Fruit fly (Drosophila melanogaster) Kc167 (cell line): ENCODE data around the gene Cpr78Cc.

ENCODE experiments used
- Myc ChIP-seq: fragments of >200 bp; optimal IDR thresholded peaks from 2 replicates; lab custom pipeline; 2017; ENCODE audit warnings: missing external identifiers
- h ChIP-seq: fragments of >200 bp; optimal IDR thresholded peaks from 3 replicates; lab custom pipeline; 2018; ENCODE audit warnings: missing external identifiers
- insv ChIP-seq: fragments of >200 bp; optimal IDR thresholded peaks from 3 replicates; lab custom pipeline; 2018; ENCODE audit warnings: missing external identifiers
- psq ChIP-seq: fragments of >200 bp; optimal IDR thresholded peaks from 2 replicates; lab custom pipeline; 2017; ENCODE audit warnings: missing external identifiers
- ttk ChIP-seq: sonication (Bioruptor generic); optimal IDR thresholded peaks from 2 replicates; lab custom pipeline; 2017; ENCODE audit warnings: missing external identifiers

DNA sequence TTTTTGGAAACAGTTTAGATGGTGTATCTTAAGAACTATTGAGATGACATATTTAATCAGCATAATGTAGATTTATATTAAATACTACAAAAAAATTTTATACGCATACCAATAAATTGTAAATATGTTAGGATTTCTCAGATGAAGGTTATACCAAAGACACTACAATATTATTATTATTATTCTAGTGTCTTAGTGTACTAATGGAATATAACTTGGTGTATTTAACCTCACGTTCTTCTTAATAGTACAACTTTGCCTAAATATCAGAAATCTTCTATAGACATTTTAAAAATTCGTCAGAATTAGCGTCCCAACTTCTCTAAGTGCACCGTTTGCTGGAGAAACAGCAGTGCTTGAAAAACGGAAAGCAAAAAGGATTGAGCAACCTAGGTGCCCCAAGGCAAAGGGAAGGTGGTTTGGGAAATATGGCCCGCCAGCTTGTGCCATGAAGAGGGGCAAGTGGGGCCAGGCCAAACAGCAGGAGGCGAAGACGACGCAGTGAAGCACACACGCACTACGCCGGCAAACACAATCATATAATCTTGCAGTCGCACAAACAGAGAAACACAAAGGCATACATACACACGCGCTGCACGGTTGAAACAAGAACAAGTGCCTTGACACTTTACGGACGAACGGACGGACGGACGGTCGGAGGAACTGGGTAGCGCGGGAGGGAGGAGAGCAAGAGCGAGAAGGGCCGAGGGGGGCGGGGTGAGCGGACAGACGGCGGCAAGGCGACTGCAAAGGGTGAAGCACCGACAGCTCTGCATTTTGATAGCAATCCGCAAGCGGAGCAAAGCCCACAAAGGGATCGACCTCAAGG lies 47.2 kb upstream of the Cpr78Cc start:
- TF ChIP-seq Myc (no peak), h (no peak), insv (lab: Kevin White, UChicago) (no peak), psq (no peak), ttk (lab: Kevin White, UChicago) (no peak)
